Fruit fly (Drosophila melanogaster) whole organism: ENCODE data around the gene Cnep1r2.

Experiments used
- CG8478 ChIP-seq: fragments of >200 bp; optimal IDR thresholded peaks from 2 replicates; lab custom pipeline; 2018; ENCODE audit warnings: inconsistent platforms
- Dll ChIP-seq: fragments of >200 bp; optimal IDR thresholded peaks from 2 replicates; lab custom pipeline; 2017
- EcR ChIP-seq, 2 experiments: fragments of >200 bp; optimal IDR thresholded peaks; 2 replicates each; lab custom pipeline; 2017; ENCODE audit warnings: missing biosample characterization in 2 of 2, missing genetic modification characterization in 2 of 2, missing genetic modification reagents in 2 of 2
- pan ChIP-seq: fragments of >200 bp; optimal IDR thresholded peaks from 2 replicates; lab custom pipeline; 2017
- psq ChIP-seq: fragments of >200 bp; optimal IDR thresholded peaks from 2 replicates; lab custom pipeline; 2017
- usp ChIP-seq: fragments of >200 bp; optimal IDR thresholded peaks from 2 replicates; lab custom pipeline; 2017; ENCODE audit warnings: missing biosample characterization, missing genetic modification characterization, mixed read lengths

The Cnep1r2 gene

DNA sequence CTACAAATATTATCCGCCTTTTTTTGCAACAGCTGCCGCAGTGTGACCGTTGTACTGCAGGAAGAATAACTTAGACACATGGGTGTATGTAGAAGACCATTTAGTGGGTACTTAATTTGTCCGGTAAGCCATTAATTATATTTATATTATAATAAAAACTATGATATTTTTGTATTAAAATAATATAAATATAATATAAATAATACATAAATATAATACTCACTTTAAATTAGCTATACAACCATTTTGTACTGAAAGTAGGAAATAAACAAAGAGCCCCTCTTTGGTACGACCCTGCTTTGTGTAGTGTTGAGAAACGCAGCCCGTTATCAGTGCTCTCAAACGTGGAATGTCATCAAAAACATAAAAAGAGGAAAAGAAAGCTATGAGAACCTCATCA, at the start of gene Cnep1r2:
Gene Cnep1r2, plus strand, starts transcription at position 328 of the 400 bp plus-strand sequence.
- no peak for TF ChIP-seq psq (lab: Kevin White, UChicago)

DNA sequence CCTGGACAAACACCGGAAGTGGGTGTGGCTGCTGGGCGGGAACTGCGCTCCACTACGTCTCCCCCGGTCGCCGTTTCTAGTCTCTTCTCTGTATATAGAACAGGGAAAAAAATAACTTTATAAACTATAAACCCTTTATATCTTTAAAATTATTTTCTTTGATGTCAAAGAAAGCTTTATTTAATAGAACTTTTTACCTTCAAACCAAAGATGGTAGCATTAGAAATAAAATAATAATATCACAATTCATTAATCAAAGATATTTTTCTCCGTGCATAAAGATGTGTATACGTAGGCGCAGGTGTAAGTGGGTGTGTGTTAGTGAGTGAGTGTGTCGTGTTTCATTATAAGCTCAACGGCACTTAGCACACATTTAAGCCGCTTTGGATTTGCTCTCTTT, 38.4 kb upstream of the Cnep1r2 start:
- TF ChIP-seq CG8478 (lab: Kevin White, UChicago) (no peak), psq (lab: Kevin White, UChicago) (no peak), pan (lab: Kevin White, UChicago) (no peak), EcR (GFP tag; optimal IDR thresholded peaks at IDR 0.05; lab: Kevin White, UChicago) (no peak), Dll (no peak), usp (GFP tag; lab: Kevin White, UChicago) (no peak)

DNA sequence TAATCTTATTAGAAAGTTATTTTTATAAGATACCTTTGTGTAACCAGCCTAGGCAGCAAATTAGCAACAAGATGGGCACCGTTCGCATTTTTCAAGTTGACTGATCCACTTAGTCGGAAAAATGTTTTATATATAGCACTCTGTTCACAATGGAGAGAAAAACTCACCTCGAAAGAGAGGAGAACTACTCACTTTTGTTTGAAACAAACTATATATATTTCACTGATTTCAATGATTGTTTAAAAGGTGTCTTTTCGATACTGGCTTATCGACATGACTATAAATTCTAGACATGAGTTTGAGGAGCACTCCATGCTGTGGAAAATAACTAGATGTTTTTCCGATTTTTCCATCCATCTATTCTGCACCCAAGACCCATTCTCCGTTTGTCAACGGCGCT, 14.5 kb upstream of the Cnep1r2 start, which contains the start of gene CG42521:
Gene CG42521, minus strand, starts transcription at position 101 of the 400 bp plus-strand sequence.
- no peak for TF ChIP-seq psq (lab: Kevin White, UChicago)
- TF ChIP-seq pan (lab: Kevin White, UChicago) = no peak
- no peak for TF ChIP-seq Dll
- TF ChIP-seq usp (GFP tag; lab: Kevin White, UChicago) = no peak
- TF ChIP-seq EcR (GFP tag; optimal IDR thresholded peaks at IDR 0.05; lab: Kevin White, UChicago) = no peak
- no peak for TF ChIP-seq CG8478 (lab: Kevin White, UChicago)

DNA sequence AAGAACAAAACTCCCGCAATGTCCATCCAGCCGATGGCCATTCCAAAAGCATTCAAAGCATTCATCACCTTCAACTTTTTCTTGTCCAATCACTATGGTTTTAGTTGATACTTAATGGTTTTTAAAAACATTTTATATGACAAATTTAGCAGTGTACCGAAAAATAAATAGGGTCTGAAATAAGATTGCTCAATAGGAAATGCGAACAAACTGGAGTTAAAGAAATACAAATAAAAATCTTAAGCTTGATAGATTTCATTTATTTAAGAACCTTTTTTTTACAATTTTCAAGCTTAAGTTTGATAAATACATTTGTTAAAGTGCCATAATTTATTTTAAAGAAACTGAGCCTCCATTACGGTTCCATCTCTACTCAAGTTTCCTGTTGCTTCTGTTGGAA, 12.4 kb upstream of the Cnep1r2 start, which contains the start of gene CG43127:
Gene CG43127, minus strand, starts transcription at position 101 of the 400 bp plus-strand sequence.
- no peak for TF ChIP-seq usp (GFP tag; lab: Kevin White, UChicago)
- no peak for TF ChIP-seq Dll
- TF ChIP-seq pan (lab: Kevin White, UChicago) = no peak
- TF ChIP-seq CG8478 (lab: Kevin White, UChicago) = no peak
- TF ChIP-seq psq (lab: Kevin White, UChicago) = no peak
- TF ChIP-seq EcR (GFP tag; optimal IDR thresholded peaks at IDR 0.05; lab: Kevin White, UChicago) = no peak

DNA sequence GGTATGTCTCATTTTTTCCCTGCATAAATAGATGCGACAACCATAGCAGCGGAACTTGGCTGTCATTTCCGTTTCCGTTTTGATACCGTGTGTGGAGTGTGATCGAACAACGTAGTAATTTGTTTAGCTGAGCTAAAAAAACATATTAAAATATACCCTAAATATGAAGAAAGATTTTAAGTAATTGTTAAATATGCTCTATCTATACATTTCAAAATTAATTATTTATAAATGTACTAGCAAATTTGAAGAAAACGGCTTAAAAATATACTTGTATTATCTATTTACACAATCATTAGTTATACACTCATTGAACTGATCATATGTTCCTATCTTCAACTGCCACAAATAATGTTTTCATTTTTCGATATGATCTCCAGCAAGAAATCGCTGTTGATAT, 11.7 kb upstream of the Cnep1r2 start, which contains the start of gene CG34238:
Gene CG34238, plus strand, starts transcription at position 301 of the 400 bp plus-strand sequence.
- TF ChIP-seq pan (lab: Kevin White, UChicago) (no peak), EcR (GFP tag; optimal IDR thresholded peaks at IDR 0.05; lab: Kevin White, UChicago) (no peak), CG8478 (lab: Kevin White, UChicago) (no peak), usp (GFP tag; lab: Kevin White, UChicago) (no peak), Dll (no peak), psq (lab: Kevin White, UChicago) (no peak)

DNA sequence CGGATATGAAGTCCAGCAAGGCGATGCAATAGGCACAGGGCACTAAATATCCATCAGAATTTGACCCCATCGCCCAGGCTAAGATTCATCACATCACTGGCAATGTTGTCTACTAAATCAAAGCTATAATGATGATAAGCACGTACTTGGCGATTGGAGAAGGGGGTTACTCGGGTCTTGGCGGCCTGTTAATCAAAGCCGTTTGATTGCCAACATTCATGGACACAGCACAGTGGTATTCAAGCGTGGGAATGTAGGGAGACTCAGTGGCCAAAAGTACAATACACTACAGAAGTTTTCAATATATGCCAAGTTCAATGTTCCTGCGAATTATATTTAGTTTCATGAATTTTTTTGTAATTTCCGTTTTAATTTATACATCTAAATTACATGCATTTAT, 9.6 kb upstream of the Cnep1r2 start, which contains the start of gene CG14151:
Gene CG14151, minus strand, starts transcription at position 101 of the 400 bp plus-strand sequence.
- TF ChIP-seq Dll (no peak), pan (lab: Kevin White, UChicago) (no peak), EcR (GFP tag; optimal IDR thresholded peaks at IDR 0.05; lab: Kevin White, UChicago) (no peak), psq (lab: Kevin White, UChicago) (no peak)

DNA sequence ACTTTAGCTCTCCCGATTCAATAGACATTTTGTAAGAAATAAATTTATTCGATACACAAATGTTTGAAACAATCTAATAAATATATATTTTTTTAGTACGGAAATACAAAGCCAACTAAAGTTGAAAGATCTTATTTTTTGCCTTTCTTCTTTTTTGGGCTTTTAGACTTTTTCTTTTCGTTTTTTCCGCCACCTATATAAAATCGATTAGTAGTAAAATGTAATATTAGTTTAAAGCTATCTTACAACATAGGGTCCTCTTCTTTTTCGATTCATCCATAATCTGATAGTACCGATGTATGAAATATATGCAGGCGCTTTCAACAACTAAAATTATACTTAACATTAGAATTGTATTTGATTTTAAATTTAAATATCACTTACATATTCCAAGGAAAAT, 8.0 kb upstream of the Cnep1r2 start, which contains the start of gene CG42536:
Gene CG42536, minus strand, starts transcription at position 101 of the 400 bp plus-strand sequence.
- TF ChIP-seq CG8478 (lab: Kevin White, UChicago) = no peak
- TF ChIP-seq Dll = no peak
- no peak for TF ChIP-seq EcR (GFP tag; optimal IDR thresholded peaks at IDR 0.05; lab: Kevin White, UChicago)
- TF ChIP-seq usp (GFP tag; lab: Kevin White, UChicago) = no peak
- TF ChIP-seq pan (lab: Kevin White, UChicago) = no peak
- TF ChIP-seq psq (lab: Kevin White, UChicago) = no peak

DNA sequence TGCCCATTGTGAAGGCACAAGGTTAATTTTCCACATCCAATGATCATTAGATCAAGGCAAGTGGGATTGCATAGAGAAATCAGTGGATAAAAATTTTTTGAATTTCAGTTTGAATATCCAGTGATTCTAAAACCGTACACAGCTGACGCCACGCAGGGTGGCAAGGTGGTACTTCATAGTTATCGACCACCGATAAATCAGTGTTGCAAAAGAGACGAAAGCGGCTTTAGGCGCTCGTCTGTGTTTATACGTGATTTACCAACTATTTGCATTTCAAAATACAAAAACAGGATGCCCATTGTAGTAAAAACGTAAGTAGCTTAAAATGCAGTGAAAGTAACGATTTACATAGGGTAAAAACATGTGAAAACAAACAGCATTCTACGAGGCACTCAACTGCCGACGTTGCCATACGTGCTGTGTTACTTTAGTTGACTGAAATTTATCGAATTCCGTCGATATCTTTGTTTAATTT, 7.0 kb upstream of the Cnep1r2 start, which contains the start of the genes CG42535, CG34001 and hay:
Gene CG42535, minus strand, starts transcription at position 51 of the 475 bp plus-strand sequence.
Gene CG34001, plus strand, starts transcription at position 195 of the 475 bp plus-strand sequence.
Gene hay, plus strand, starts transcription at position 195 of the 475 bp plus-strand sequence.
- TF ChIP-seq CG8478 (lab: Kevin White, UChicago) (no peak), EcR (GFP tag; optimal IDR thresholded peaks at IDR 0.05; lab: Kevin White, UChicago) (no peak)

DNA sequence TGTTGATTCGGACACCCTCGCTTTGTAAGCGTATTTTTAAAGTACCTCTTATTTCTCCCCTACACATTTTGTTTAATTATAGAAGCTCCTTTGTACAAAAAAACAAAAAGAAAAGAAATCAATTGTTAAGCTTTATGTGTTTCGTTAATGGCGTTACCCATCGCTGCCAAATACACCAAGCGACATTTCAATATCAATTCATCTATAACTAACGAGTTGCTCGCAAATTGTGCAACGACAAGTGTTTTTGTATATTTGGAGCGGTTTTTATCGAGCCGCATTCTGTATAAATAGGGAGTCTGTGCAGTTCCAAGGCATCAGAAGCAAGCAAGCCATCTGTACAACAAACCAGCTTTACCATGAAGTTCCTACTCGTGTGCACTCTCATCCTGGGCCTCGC, 1.5 kb downstream of the Cnep1r2 start, which contains the start of gene CG18628:
Gene CG18628, plus strand, starts transcription at position 301 of the 400 bp plus-strand sequence.
- TF ChIP-seq usp (GFP tag; lab: Kevin White, UChicago) (no peak), CG8478 (lab: Kevin White, UChicago) (no peak), Dll (no peak), psq (lab: Kevin White, UChicago) (no peak), pan (lab: Kevin White, UChicago) (no peak), EcR (GFP tag; optimal IDR thresholded peaks at IDR 0.05; lab: Kevin White, UChicago) (no peak)

DNA sequence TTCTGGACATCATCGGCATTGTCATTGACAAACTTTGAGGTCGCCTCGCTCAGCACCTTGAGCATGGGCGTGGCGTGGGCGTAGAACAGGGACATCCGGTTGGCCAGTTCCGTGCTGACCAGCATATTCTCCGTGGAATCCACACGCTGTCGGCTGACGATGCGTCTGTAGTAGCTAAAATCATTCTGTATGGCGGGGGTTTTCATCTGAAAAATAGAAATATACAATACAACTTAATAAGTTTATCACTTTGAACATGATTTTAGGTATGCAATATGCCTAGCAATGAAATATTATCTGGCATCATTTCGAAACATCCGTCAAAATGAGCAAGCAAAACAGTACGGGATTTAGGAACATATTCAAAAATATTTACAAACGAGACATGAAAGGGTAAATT, 3.6 kb downstream of the Cnep1r2 start, which contains the start of gene CG14154:
Gene CG14154, plus strand, starts transcription at position 301 of the 400 bp plus-strand sequence.
- TF ChIP-seq psq (lab: Kevin White, UChicago) = no peak

DNA sequence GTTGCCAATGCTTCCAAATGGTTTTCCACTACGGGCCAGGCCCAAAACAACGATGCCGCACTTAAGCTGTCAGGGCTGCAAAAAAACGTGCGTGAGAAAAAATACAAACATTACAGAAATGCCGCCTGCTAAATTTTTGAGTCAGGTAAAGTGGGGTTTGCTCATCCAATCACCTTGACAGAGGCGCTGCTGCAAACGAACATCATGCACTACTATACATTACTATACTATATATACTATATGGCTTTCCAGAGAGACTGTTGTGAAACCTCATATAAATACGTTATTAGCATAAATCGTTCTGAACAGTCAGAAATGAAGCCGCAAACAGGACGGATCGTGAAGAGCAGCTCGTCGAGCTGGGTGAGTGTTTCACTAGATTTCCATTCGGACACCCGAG, 5.3 kb downstream of the Cnep1r2 start, which contains the start of gene CG14153:
Gene CG14153, plus strand, starts transcription at position 301 of the 400 bp plus-strand sequence.
- TF ChIP-seq Dll (no peak), CG8478 (lab: Kevin White, UChicago) (no peak), psq (lab: Kevin White, UChicago) (no peak), pan (lab: Kevin White, UChicago) (no peak), EcR (GFP tag; optimal IDR thresholded peaks at IDR 0.05; lab: Kevin White, UChicago) (no peak), usp (GFP tag; lab: Kevin White, UChicago) (no peak)

DNA sequence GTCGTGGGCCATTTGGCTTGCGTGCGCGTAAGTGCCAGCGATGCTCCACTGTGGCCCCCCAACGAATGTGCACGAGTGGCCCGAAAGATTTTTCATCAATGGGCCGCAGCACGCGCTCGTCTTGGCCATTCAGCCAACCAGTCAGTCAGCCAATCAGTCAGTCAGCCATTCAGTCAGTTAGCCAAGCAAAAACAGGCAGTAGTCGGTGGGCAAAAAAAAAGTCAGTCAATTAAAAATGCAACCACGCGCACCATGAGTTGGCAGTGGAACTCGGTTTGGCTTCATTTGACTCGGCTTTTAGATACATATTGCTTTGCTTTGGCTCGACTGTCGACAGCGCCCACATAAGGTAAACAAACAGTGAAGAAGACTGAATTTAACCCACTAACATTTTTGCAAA, 8.0 kb downstream of the Cnep1r2 start:
- TF ChIP-seq usp (GFP tag; lab: Kevin White, UChicago) (no peak), Dll (no peak), EcR (GFP tag; optimal IDR thresholded peaks at IDR 0.05; lab: Kevin White, UChicago) (no peak), pan (lab: Kevin White, UChicago) (no peak), psq (lab: Kevin White, UChicago) (no peak), CG8478 (lab: Kevin White, UChicago) (no peak)
